Worm (Caenorhabditis elegans) whole organism, L2 larva: ENCODE data around the gene ZK1037.6.

Source experiments
- C34F6.9 ChIP-seq: fragments of 150-350 bp; optimal IDR thresholded peaks from 2 replicates; lab custom pipeline; 2014; ENCODE audit warnings: missing biosample characterization, missing genetic modification characterization
- F13H6.1 ChIP-seq: sonication (generic microtip); optimal IDR thresholded peaks from 2 replicates; lab custom pipeline; 2016; ENCODE audit warnings: missing genetic modification characterization, missing compliant biosample characterization
- R02D3.7 ChIP-seq: fragments of 150-350 bp; optimal IDR thresholded peaks from 2 replicates; lab custom pipeline; 2014; ENCODE audit warnings: missing biosample characterization, missing genetic modification characterization
- Y55F3AM.14 ChIP-seq: fragments of 200-800 bp; sonication (Bioruptor generic); optimal IDR thresholded peaks from 2 replicates; lab custom pipeline; 2018; ENCODE audit warnings: mild to moderate bottlenecking, missing genetic modification characterization, missing compliant biosample characterization
- ZK546.5 ChIP-seq: sonication (generic microtip); optimal IDR thresholded peaks from 2 replicates; lab custom pipeline; 2017; ENCODE audit warnings: missing biosample characterization, missing genetic modification characterization
- alr-1 ChIP-seq: fragments of 150-350 bp; optimal IDR thresholded peaks from 2 replicates; lab custom pipeline; 2014; ENCODE audit warnings: missing biosample characterization, missing genetic modification characterization
- aly-2 ChIP-seq: fragments of 150-350 bp; optimal IDR thresholded peaks from 2 replicates; lab custom pipeline; 2014; ENCODE audit warnings: missing biosample characterization, missing genetic modification characterization
- ama-1 ChIP-seq: fragments of 150-350 bp; optimal IDR thresholded peaks from 2 replicates; lab custom pipeline; 2018; ENCODE audit warnings: inconsistent platforms
- blmp-1 ChIP-seq: sonication (generic microtip); optimal IDR thresholded peaks from 2 replicates; lab custom pipeline; 2017; ENCODE audit warnings: missing genetic modification characterization, mild to moderate bottlenecking, missing compliant biosample characterization, antibody characterized with exemption, moderate library complexity; ENCODE audit not compliant: insufficient read depth
- ceh-16 ChIP-seq: fragments of 150-350 bp; optimal IDR thresholded peaks from 2 replicates; lab custom pipeline; 2014; ENCODE audit warnings: missing biosample characterization, missing genetic modification characterization
- crh-2 ChIP-seq: sonication (generic microtip); optimal IDR thresholded peaks from 2 replicates; lab custom pipeline; 2017; ENCODE audit warnings: missing biosample characterization, missing genetic modification characterization
- dmd-4 ChIP-seq: sonication (generic microtip); optimal IDR thresholded peaks from 2 replicates; lab custom pipeline; 2017; ENCODE audit warnings: missing biosample characterization, missing genetic modification characterization
- egl-27 ChIP-seq: sonication (generic microtip); optimal IDR thresholded peaks from 3 replicates; lab custom pipeline; 2017; ENCODE audit warnings: missing biosample characterization, missing genetic modification reagents, missing genetic modification characterization
- elt-1 ChIP-seq: fragments of 150-350 bp; optimal IDR thresholded peaks from 2 replicates; lab custom pipeline; 2014; ENCODE audit warnings: missing biosample characterization, missing genetic modification characterization
- fos-1 ChIP-seq: fragments of 150-350 bp; optimal IDR thresholded peaks from 2 replicates; lab custom pipeline; 2014; ENCODE audit warnings: missing biosample characterization, missing genetic modification characterization
- lin-11 ChIP-seq: fragments of 150-350 bp; sonication (generic microtip); optimal IDR thresholded peaks from 2 replicates; lab custom pipeline; 2014; ENCODE audit warnings: missing biosample characterization, missing genetic modification characterization, inconsistent platforms, mixed read lengths
- lin-39 ChIP-seq: fragments of 150-350 bp; optimal IDR thresholded peaks from 2 replicates; lab custom pipeline; 2014; ENCODE audit warnings: missing biosample characterization, missing genetic modification reagents, missing genetic modification characterization
- lsy-2 ChIP-seq, 2 experiments: fragments of 150-350 bp in 1 of 2; sonication (generic microtip) in 1 of 2; optimal IDR thresholded peaks; 2 replicates each; lab custom pipeline; 2014 to 2017; ENCODE audit warnings: missing biosample characterization in 2 of 2, missing genetic modification characterization in 2 of 2
- mab-5 ChIP-seq: fragments of 150-350 bp; optimal IDR thresholded peaks from 2 replicates; lab custom pipeline; 2014; ENCODE audit warnings: missing biosample characterization, missing genetic modification characterization
- mbf-1 ChIP-seq: sonication (generic microtip); optimal IDR thresholded peaks from 2 replicates; lab custom pipeline; 2017; ENCODE audit warnings: missing biosample characterization, missing genetic modification characterization
- mdl-1 ChIP-seq, 2 experiments: fragments of 150-350 bp in 1 of 2; sonication (generic microtip) in 1 of 2; optimal IDR thresholded peaks; 2 replicates each; lab custom pipeline; 2017; ENCODE audit warnings: missing biosample characterization in 2 of 2, missing genetic modification characterization in 2 of 2
- nhr-10 ChIP-seq: sonication (generic microtip); optimal IDR thresholded peaks from 2 replicates; lab custom pipeline; 2017; ENCODE audit warnings: missing biosample characterization, missing genetic modification characterization
- nhr-11 ChIP-seq: fragments of 150-350 bp; optimal IDR thresholded peaks from 2 replicates; lab custom pipeline; 2014; ENCODE audit warnings: missing biosample characterization, missing genetic modification characterization
- nhr-12 ChIP-seq: fragments of 150-350 bp; optimal IDR thresholded peaks from 2 replicates; lab custom pipeline; 2014; ENCODE audit warnings: missing biosample characterization, missing genetic modification characterization
- nhr-21 ChIP-seq: fragments of 150-350 bp; optimal IDR thresholded peaks from 2 replicates; lab custom pipeline; 2014; ENCODE audit warnings: missing biosample characterization, missing genetic modification characterization
- nhr-23 ChIP-seq: fragments of 150-350 bp; optimal IDR thresholded peaks from 2 replicates; lab custom pipeline; 2014; ENCODE audit warnings: missing biosample characterization, missing genetic modification reagents, missing genetic modification characterization
- nhr-237 ChIP-seq: fragments of 150-350 bp; optimal IDR thresholded peaks from 2 replicates; lab custom pipeline; 2014; ENCODE audit warnings: missing biosample characterization, missing genetic modification characterization
- nhr-25 ChIP-seq: fragments of 150-350 bp; sonication (generic microtip); optimal IDR thresholded peaks from 3 replicates; lab custom pipeline; 2014; ENCODE audit warnings: missing biosample characterization, missing genetic modification characterization
- nhr-77 ChIP-seq: fragments of 150-350 bp; optimal IDR thresholded peaks from 2 replicates; lab custom pipeline; 2014; ENCODE audit warnings: missing biosample characterization, missing genetic modification characterization
- peb-1 ChIP-seq: fragments of 150-350 bp; optimal IDR thresholded peaks from 2 replicates; lab custom pipeline; 2014; ENCODE audit warnings: missing biosample characterization, missing genetic modification characterization
- sem-4 ChIP-seq: fragments of 150-350 bp; optimal IDR thresholded peaks from 2 replicates; lab custom pipeline; 2014; ENCODE audit warnings: missing biosample characterization, missing genetic modification reagents, missing genetic modification characterization
- skn-1 ChIP-seq: sonication (generic microtip); optimal IDR thresholded peaks from 2 replicates; lab custom pipeline; 2017; ENCODE audit warnings: missing biosample characterization, missing genetic modification characterization
- sma-3 ChIP-seq: sonication (generic microtip); optimal IDR thresholded peaks from 2 replicates; lab custom pipeline; 2016; ENCODE audit warnings: missing genetic modification reagents, missing genetic modification characterization, missing compliant biosample characterization
- sma-9 ChIP-seq, 2 experiments: fragments of 150-350 bp in 1 of 2; sonication (generic microtip) in 1 of 2; optimal IDR thresholded peaks; 2 replicates each; lab custom pipeline; 2014 to 2016; ENCODE audit warnings: missing genetic modification characterization in 2 of 2, mild to moderate bottlenecking in 1 of 2, missing biosample characterization in 1 of 2, missing compliant biosample characterization in 1 of 2, missing genetic modification reagents in 1 of 2, moderate library complexity in 1 of 2
- snpc-4 ChIP-seq: fragments of 150-350 bp; optimal IDR thresholded peaks from 2 replicates; lab custom pipeline; 2014; ENCODE audit warnings: missing biosample characterization, missing genetic modification characterization
- unc-39 ChIP-seq: fragments of 150-350 bp; optimal IDR thresholded peaks from 2 replicates; lab custom pipeline; 2014; ENCODE audit warnings: missing biosample characterization, missing genetic modification characterization
- unc-55 ChIP-seq: fragments of 150-350 bp; sonication (generic microtip); optimal IDR thresholded peaks from 3 replicates; lab custom pipeline; 2014; ENCODE audit warnings: missing biosample characterization, missing genetic modification reagents, missing genetic modification characterization
- unc-62 ChIP-seq: fragments of 150-350 bp; optimal IDR thresholded peaks from 2 replicates; lab custom pipeline; 2014; ENCODE audit warnings: missing biosample characterization, missing genetic modification reagents, missing genetic modification characterization
- zag-1 ChIP-seq: fragments of 150-350 bp; optimal IDR thresholded peaks from 2 replicates; lab custom pipeline; 2014; ENCODE audit warnings: missing biosample characterization, missing genetic modification characterization
- ztf-1 ChIP-seq: fragments of 200-800 bp; sonication (Bioruptor generic); conservative IDR thresholded peaks from 2 replicates; pipeline ENCODE4 v1.3.6; 2022; ENCODE audit warnings: missing genetic modification characterization, missing compliant biosample characterization
- ztf-4 ChIP-seq: fragments of 150-350 bp; optimal IDR thresholded peaks from 2 replicates; lab custom pipeline; 2014; ENCODE audit warnings: missing biosample characterization, missing genetic modification characterization

ZK1037.6 gene

ce11 chrV:15310780-15311179 is 16.8 kb downstream of the ZK1037.6 start, which contains the start of gene irld-62:
Gene irld-62 (plus strand): TSS chrV:15311080.
- no peak for TF ChIP-seq ceh-16 (tag; lab: Kevin White, UChicago)
- TF ChIP-seq sma-3 (GFP tag; lab: Kevin White, UChicago): no peak
- TF ChIP-seq skn-1 (tag; lab: Kevin White, UChicago): no peak
- no peak for TF ChIP-seq alr-1 (tag; lab: Kevin White, UChicago)
- no peak for TF ChIP-seq peb-1 (tag; lab: Kevin White, UChicago)
- TF ChIP-seq ztf-4 (tag; lab: Kevin White, UChicago): no peak
- TF ChIP-seq mab-5 (tag; lab: Kevin White, UChicago): no peak
- no peak for TF ChIP-seq mbf-1 (tag; lab: Kevin White, UChicago)

ce11 chrV:15309011-15309410 is 18.6 kb downstream of the ZK1037.6 start, which contains the start of gene srz-10:
Gene srz-10 (minus strand): TSS chrV:15309098.
- TF ChIP-seq unc-62 (no peak), nhr-77 (tag; lab: Kevin White, UChicago) (no peak), mdl-1 (tag; optimal IDR thresholded peaks at IDR 0.05; lab: Kevin White, UChicago) (no peak), lin-11 (tag; lab: Kevin White, UChicago) (no peak), sem-4 (tag; lab: Kevin White, UChicago) (no peak), nhr-237 (no peak), lsy-2 (tag; optimal IDR thresholded peaks at IDR 0.05; lab: Kevin White, UChicago) (no peak), ceh-16 (tag; lab: Kevin White, UChicago) (no peak), mab-5 (tag; lab: Kevin White, UChicago) (no peak), lin-39 (tag; lab: Kevin White, UChicago) (no peak), F13H6.1 (no peak), C34F6.9 (no peak), egl-27 (no peak), unc-39 (tag; lab: Kevin White, UChicago) (no peak), unc-55 (GFP tag; lab: Kevin White, UChicago) (no peak), elt-1 (tag; lab: Kevin White, UChicago) (no peak), fos-1 (tag; lab: Kevin White, UChicago) (no peak), sma-9 (GFP tag; optimal IDR thresholded peaks at IDR 0.05; lab: Kevin White, UChicago) (no peak), sma-9 (tag; optimal IDR thresholded peaks at IDR 0.05; lab: Kevin White, UChicago) (no peak)

ce11 chrV:15306745-15307144 is 20.9 kb downstream of the ZK1037.6 start, which contains the start of gene T26H8.4:
Gene T26H8.4 (minus strand): TSS chrV:15306845.
- TF ChIP-seq unc-39 (tag; lab: Kevin White, UChicago): no peak
- no peak for TF ChIP-seq R02D3.7
- no peak for TF ChIP-seq nhr-11 (tag; lab: Kevin White, UChicago)
- TF ChIP-seq nhr-12 (tag; lab: Kevin White, UChicago): no peak
- no peak for TF ChIP-seq fos-1 (tag; lab: Kevin White, UChicago)
- no peak for TF ChIP-seq blmp-1
- no peak for TF ChIP-seq ztf-1 (GFP tag; lab: Robert Waterston, UW)
- no peak for TF ChIP-seq lin-39 (tag; lab: Kevin White, UChicago)
- TF ChIP-seq aly-2 (tag; lab: Kevin White, UChicago): no peak
- TF ChIP-seq unc-62: no peak
- no peak for TF ChIP-seq dmd-4 (tag; lab: Kevin White, UChicago)
- no peak for TF ChIP-seq nhr-25 (tag; lab: Kevin White, UChicago)
- TF ChIP-seq ZK546.5 (tag; lab: Kevin White, UChicago): no peak
- no peak for TF ChIP-seq snpc-4

- no peak for TF ChIP-seq nhr-77 (tag; lab: Kevin White, UChicago)
- TF ChIP-seq mdl-1 (tag; optimal IDR thresholded peaks at IDR 0.05; lab: Kevin White, UChicago): no peak
- no peak for TF ChIP-seq Y55F3AM.14
- no peak for TF ChIP-seq nhr-12 (tag; lab: Kevin White, UChicago)
- no peak for TF ChIP-seq ama-1 (lab: Kevin White, UChicago)
- TF ChIP-seq zag-1 (tag; lab: Kevin White, UChicago): no peak
- no peak for TF ChIP-seq unc-39 (tag; lab: Kevin White, UChicago)
- no peak for TF ChIP-seq crh-2 (tag; lab: Kevin White, UChicago)
- TF ChIP-seq nhr-25 (tag; lab: Kevin White, UChicago): no peak
- no peak for TF ChIP-seq nhr-23
- no peak for TF ChIP-seq nhr-21 (tag; lab: Kevin White, UChicago)
- TF ChIP-seq nhr-10 (tag; lab: Kevin White, UChicago): no peak
- TF ChIP-seq lin-11 (tag; lab: Kevin White, UChicago): no peak
- TF ChIP-seq, all 48 proteins: peak for 0
These were observed 22.1 kb downstream of the ZK1037.6 start, which contains the start of gene T26H8.5 for ce11 chrV:15305502-15305901. Gene T26H8.5 (minus strand): TSS chrV:15305602.
